Fruit fly (Drosophila melanogaster) whole organism, embryonic: ENCODE results near the gene CG14079.

Source experiments
- Atf3 ChIP-seq: fragments of 200-800 bp; sonication (Bioruptor generic); optimal IDR thresholded peaks from 3 replicates; lab custom pipeline; 2016; ENCODE audit warnings: missing biosample characterization, missing genetic modification characterization
- C15 ChIP-seq: fragments of 200-800 bp; sonication (Bioruptor generic); IDR thresholded peaks from 3 replicates; pipeline ENCODE4 v1.3.6; 2022; ENCODE audit warnings: missing biosample characterization, missing genetic modification characterization
- CG10209 ChIP-seq: fragments of 200-800 bp; sonication (Bioruptor generic); optimal IDR thresholded peaks from 3 replicates; lab custom pipeline; 2017; ENCODE audit warnings: missing biosample characterization, mild to moderate bottlenecking, missing genetic modification characterization, missing genetic modification reagents
- CG10366 ChIP-seq: fragments of 200-800 bp; sonication (Bioruptor generic); IDR thresholded peaks from 2 replicates; pipeline ENCODE4 v1.3.6; 2022; ENCODE audit warnings: missing biosample characterization, missing genetic modification characterization
- CG11085 ChIP-seq: fragments of 200-800 bp; sonication (Bioruptor generic); IDR thresholded peaks from 2 replicates; pipeline ENCODE4 v1.3.6; 2022; ENCODE audit warnings: missing biosample characterization, missing genetic modification characterization
- CG11398 ChIP-seq: fragments of 200-800 bp; sonication (Bioruptor generic); optimal IDR thresholded peaks from 2 replicates; lab custom pipeline; 2016; ENCODE audit warnings: missing biosample characterization, missing genetic modification characterization
- CG11723 ChIP-seq: fragments of 200-800 bp; sonication (Bioruptor generic); optimal IDR thresholded peaks from 2 replicates; lab custom pipeline; 2017; ENCODE audit warnings: missing biosample characterization, mild to moderate bottlenecking, missing genetic modification characterization
- CG12744 ChIP-seq: fragments of 200-800 bp; sonication (Bioruptor generic); optimal IDR thresholded peaks from 2 replicates; lab custom pipeline; 2016; ENCODE audit warnings: missing biosample characterization, missing genetic modification characterization
- CG13424 ChIP-seq: fragments of 200-800 bp; sonication (Bioruptor generic); optimal IDR thresholded peaks from 2 replicates; lab custom pipeline; 2019; ENCODE audit warnings: missing biosample characterization, mild to moderate bottlenecking, missing genetic modification characterization, moderate library complexity
- CG13894 ChIP-seq: fragments of 200-800 bp; sonication (Bioruptor generic); optimal IDR thresholded peaks from 3 replicates; lab custom pipeline; 2018; ENCODE audit warnings: missing biosample characterization, mild to moderate bottlenecking, missing genetic modification characterization, moderate library complexity
- CG15269 ChIP-seq: fragments of 200-800 bp; sonication (Bioruptor generic); optimal IDR thresholded peaks from 2 replicates; lab custom pipeline; 2018; ENCODE audit warnings: missing biosample characterization, mild to moderate bottlenecking, missing genetic modification characterization, moderate library complexity
- CG17359 ChIP-seq: fragments of 200-800 bp; sonication (Bioruptor generic); optimal IDR thresholded peaks from 3 replicates; lab custom pipeline; 2018; ENCODE audit warnings: missing biosample characterization, mild to moderate bottlenecking, missing genetic modification characterization, moderate library complexity
- CG17802 ChIP-seq: fragments of 200-800 bp; sonication (Bioruptor generic); optimal IDR thresholded peaks from 2 replicates; lab custom pipeline; 2018; ENCODE audit warnings: missing biosample characterization, mild to moderate bottlenecking, missing genetic modification characterization, moderate library complexity
- CG1792 ChIP-seq: fragments of 200-800 bp; sonication (Bioruptor generic); optimal IDR thresholded peaks from 2 replicates; lab custom pipeline; 2016; ENCODE audit warnings: missing biosample characterization, missing genetic modification characterization
- CG3065 ChIP-seq: fragments of 200-800 bp; sonication (Bioruptor generic); optimal IDR thresholded peaks from 2 replicates; lab custom pipeline; 2016; ENCODE audit warnings: missing biosample characterization, missing genetic modification characterization
- CG32767 ChIP-seq: fragments of 200-800 bp; sonication (Bioruptor generic); IDR thresholded peaks from 2 replicates; pipeline ENCODE4 v1.3.6; 2022; ENCODE audit warnings: missing biosample characterization, missing genetic modification characterization
- CG33213 ChIP-seq: fragments of 200-800 bp; sonication (Bioruptor generic); optimal IDR thresholded peaks from 3 replicates; lab custom pipeline; 2016; ENCODE audit warnings: missing biosample characterization, missing genetic modification characterization
- CG5180 ChIP-seq: fragments of 200-800 bp; sonication (Bioruptor generic); optimal IDR thresholded peaks from 3 replicates; lab custom pipeline; 2017; ENCODE audit warnings: missing biosample characterization, missing genetic modification characterization, mild to moderate bottlenecking, moderate library complexity, missing genetic modification reagents
- CG7786 ChIP-seq: fragments of 200-800 bp; sonication (Bioruptor generic); optimal IDR thresholded peaks from 2 replicates; lab custom pipeline; 2016; ENCODE audit warnings: missing biosample characterization, missing genetic modification characterization
- CG8281 ChIP-seq: fragments of 200-800 bp; sonication (Bioruptor generic); optimal IDR thresholded peaks from 2 replicates; lab custom pipeline; 2018; ENCODE audit warnings: missing biosample characterization, mild to moderate bottlenecking, missing genetic modification characterization, moderate library complexity
- CG9797 ChIP-seq: fragments of 200-800 bp; sonication (Bioruptor generic); optimal IDR thresholded peaks from 3 replicates; lab custom pipeline; 2018; ENCODE audit warnings: missing biosample characterization, mild to moderate bottlenecking, missing genetic modification characterization
- Camta ChIP-seq: fragments of 200-800 bp; sonication (Bioruptor generic); optimal IDR thresholded peaks from 2 replicates; lab custom pipeline; 2016; ENCODE audit warnings: missing biosample characterization, missing genetic modification characterization
- Doc3 ChIP-seq: fragments of 200-800 bp; sonication (Bioruptor generic); IDR thresholded peaks from 3 replicates; pipeline ENCODE4 v1.3.6; 2022; ENCODE audit warnings: missing biosample characterization, missing genetic modification characterization; ENCODE audit not compliant: partially characterized antibody
- Gug ChIP-seq: fragments of 200-800 bp; sonication (Bioruptor generic); IDR thresholded peaks from 4 replicates; pipeline ENCODE4 v1.3.6; 2022; ENCODE audit warnings: missing biosample characterization, missing genetic modification characterization
- HLH4C ChIP-seq: fragments of 200-800 bp; sonication (Bioruptor generic); IDR thresholded peaks from 3 replicates; pipeline ENCODE4 v1.3.6; 2022; ENCODE audit warnings: missing biosample characterization, missing genetic modification characterization; ENCODE audit not compliant: partially characterized antibody
- HLHmδ ChIP-seq: fragments of 200-800 bp; sonication (Bioruptor generic); optimal IDR thresholded peaks from 2 replicates; lab custom pipeline; 2018; ENCODE audit warnings: missing biosample characterization, mild to moderate bottlenecking, missing genetic modification characterization, moderate library complexity
- MTF-1 ChIP-seq: fragments of 200-800 bp; sonication (Bioruptor generic); optimal IDR thresholded peaks from 2 replicates; lab custom pipeline; 2018; ENCODE audit warnings: missing biosample characterization, mild to moderate bottlenecking, missing genetic modification characterization, borderline replicate concordance
- Mes4 ChIP-seq: fragments of 200-800 bp; sonication (Bioruptor generic); optimal IDR thresholded peaks from 2 replicates; lab custom pipeline; 2016; ENCODE audit warnings: missing biosample characterization, missing genetic modification characterization
- Oaz ChIP-seq: fragments of 200-800 bp; sonication (Bioruptor generic); IDR thresholded peaks from 2 replicates; pipeline ENCODE4 v1.3.6; 2022; ENCODE audit warnings: missing biosample characterization, missing genetic modification characterization
- Ptx1 ChIP-seq: fragments of 200-800 bp; sonication (Bioruptor generic); IDR thresholded peaks from 2 replicates; pipeline ENCODE4 v1.3.6; 2022; ENCODE audit warnings: missing biosample characterization, missing genetic modification characterization
- Stat92E ChIP-seq, 3 experiments: fragments of >200 bp in 2 of 3; fragments of 200-800 bp in 1 of 3; sonication (Bioruptor generic) in 1 of 3; optimal IDR thresholded peaks; 2 replicates each; lab custom pipeline; 2017 to 2019; ENCODE audit warnings: missing biosample characterization in 3 of 3, missing genetic modification characterization in 3 of 3, mild to moderate bottlenecking in 1 of 3, moderate library complexity in 1 of 3
- ase ChIP-seq: fragments of 200-800 bp; sonication (Bioruptor generic); IDR thresholded peaks from 3 replicates; pipeline ENCODE4 v1.3.6; 2022; ENCODE audit warnings: missing biosample characterization, missing genetic modification characterization
- ato ChIP-seq: fragments of 200-800 bp; sonication (Bioruptor generic); IDR thresholded peaks from 2 replicates; pipeline ENCODE4 v1.3.6; 2022; ENCODE audit warnings: missing biosample characterization, missing genetic modification characterization; ENCODE audit not compliant: partially characterized antibody
- chinmo ChIP-seq: fragments of 200-800 bp; sonication (Bioruptor generic); IDR thresholded peaks from 4 replicates; pipeline ENCODE4 v1.3.6; 2022; ENCODE audit warnings: missing biosample characterization, missing genetic modification characterization; ENCODE audit not compliant: partially characterized antibody
- corto ChIP-seq: fragments of 200-800 bp; sonication (Bioruptor generic); optimal IDR thresholded peaks from 2 replicates; lab custom pipeline; 2016; ENCODE audit warnings: missing biosample characterization, mild to moderate bottlenecking, missing genetic modification characterization, moderate library complexity
- da ChIP-seq: fragments of 200-800 bp; sonication (Bioruptor generic); optimal IDR thresholded peaks from 2 replicates; lab custom pipeline; 2016; ENCODE audit warnings: missing biosample characterization, missing genetic modification characterization
- dimm ChIP-seq: fragments of 200-800 bp; sonication (Bioruptor generic); IDR thresholded peaks from 2 replicates; pipeline ENCODE4 v1.3.6; 2022; ENCODE audit warnings: missing biosample characterization, missing genetic modification characterization
- gsb ChIP-seq: fragments of 200-800 bp; sonication (Bioruptor generic); IDR thresholded peaks from 2 replicates; pipeline ENCODE4 v1.3.6; 2022; ENCODE audit warnings: missing biosample characterization, missing genetic modification characterization
- hkb ChIP-seq, 2 experiments: fragments of 200-800 bp in 1 of 2; fragments of >200 bp in 1 of 2; sonication (Bioruptor generic) in 1 of 2; IDR thresholded peaks in 1 of 2; optimal IDR thresholded peaks in 1 of 2; 2 replicates each; pipeline versions ENCODE4 v1.3.6 to Lab custom; 2017 to 2022; ENCODE audit warnings: missing biosample characterization in 1 of 2, missing genetic modification characterization in 1 of 2
- inv ChIP-seq: fragments of 200-800 bp; sonication (Bioruptor generic); IDR thresholded peaks from 2 replicates; pipeline ENCODE4 v1.3.6; 2022; ENCODE audit warnings: missing biosample characterization, missing genetic modification characterization; ENCODE audit not compliant: partially characterized antibody
- pzg ChIP-seq: fragments of 200-800 bp; sonication (Bioruptor generic); optimal IDR thresholded peaks from 3 replicates; lab custom pipeline; 2018; ENCODE audit warnings: missing biosample characterization, mild to moderate bottlenecking, missing genetic modification characterization, moderate library complexity
- repo ChIP-seq: fragments of 200-800 bp; sonication (Bioruptor generic); optimal IDR thresholded peaks from 2 replicates; lab custom pipeline; 2016; ENCODE audit warnings: missing biosample characterization, missing genetic modification characterization
- salm ChIP-seq: fragments of 200-800 bp; sonication (Bioruptor generic); optimal IDR thresholded peaks from 2 replicates; lab custom pipeline; 2018; ENCODE audit warnings: missing biosample characterization, mild to moderate bottlenecking, missing genetic modification characterization
- zfh1 ChIP-seq: fragments of 200-800 bp; sonication (Bioruptor generic); IDR thresholded peaks from 3 replicates; pipeline ENCODE4 v1.3.6; 2022; ENCODE audit warnings: missing biosample characterization, missing genetic modification characterization
- zfh2 ChIP-seq: fragments of 200-800 bp; sonication (Bioruptor generic); optimal IDR thresholded peaks from 2 replicates; lab custom pipeline; 2016; ENCODE audit warnings: missing biosample characterization, missing genetic modification characterization

Gene CG14079

DNA sequence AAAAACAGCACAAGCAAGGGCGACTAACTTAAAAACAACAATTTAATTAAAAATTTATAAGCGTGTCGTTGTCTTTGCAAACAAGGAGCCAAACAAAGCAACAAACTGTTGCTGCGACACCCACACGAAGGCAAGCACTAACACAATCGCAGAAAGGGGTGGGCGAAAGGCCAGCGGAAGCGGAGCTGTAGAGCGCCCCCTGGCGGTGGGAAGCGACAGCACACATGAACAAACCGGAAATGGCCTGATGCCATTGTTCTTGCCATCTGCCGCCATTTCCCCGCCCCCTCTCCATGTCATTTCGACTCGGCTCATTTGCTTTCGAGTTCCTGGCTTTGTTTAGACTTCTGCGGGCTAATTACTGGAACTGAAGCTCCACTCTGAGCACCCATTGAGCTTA, 34.8 kb downstream of the CG14079 start (continued):
- TF ChIP-seq corto (GFP tag; lab: Kevin White, UChicago) (no peak), Oaz (GFP tag; lab: Robert Waterston, UW) (0 out of 2 replicates have a peak, but pooled peaks have one; percentile 34), CG32767 (GFP tag; lab: Robert Waterston, UW) (no peak), CG10366 (GFP tag; lab: Robert Waterston, UW) (no peak), hkb (optimal IDR thresholded peaks at IDR 0.05; lab: Kevin White, UChicago) (no peak), hkb (GFP tag; IDR thresholded peaks at IDR 0.05; lab: Robert Waterston, UW) (peak; percentile 26; the same call in 1 of the 2 replicates), CG11398 (GFP tag; lab: Kevin White, UChicago) (no peak), salm (tag; lab: Kevin White, UChicago) (no peak), repo (GFP tag; lab: Kevin White, UChicago) (no peak), HLHmδ (GFP tag; lab: Kevin White, UChicago) (peak; percentile 19), CG9797 (GFP tag; lab: Kevin White, UChicago) (no peak), CG7786 (GFP tag; lab: Kevin White, UChicago) (no peak), Camta (no peak), ato (GFP tag; lab: Robert Waterston, UW) (no peak), zfh2 (no peak), pzg (GFP tag; lab: Kevin White, UChicago) (no peak), CG10209 (GFP tag; lab: Kevin White, UChicago) (no peak), CG11085 (no peak), zfh1 (0 out of 3 replicates have a peak, but pooled peaks have one; percentile 41), CG12744 (GFP tag; lab: Kevin White, UChicago) (no peak), Stat92E (GFP tag; optimal IDR thresholded peaks at IDR 0.05; lab: Kevin White, UChicago) (no peak), CG11723 (GFP tag; lab: Kevin White, UChicago) (no peak), CG3065 (GFP tag; lab: Kevin White, UChicago) (no peak), CG1792 (GFP tag; lab: Kevin White, UChicago) (no peak), HLH4C (GFP tag; lab: Robert Waterston, UW) (no peak), CG15269 (tag; lab: Kevin White, UChicago) (peak; percentile 17), da (GFP tag; lab: Kevin White, UChicago) (no peak), CG13894 (tag; lab: Kevin White, UChicago) (no peak), Atf3 (GFP tag; lab: Kevin White, UChicago) (no peak), Gug (GFP tag; lab: Robert Waterston, UW) (no peak), Doc3 (GFP tag; lab: Robert Waterston, UW) (no peak), CG17802 (tag; lab: Kevin White, UChicago) (no peak), Mes4 (GFP tag; lab: Kevin White, UChicago) (no peak), CG13424 (no peak), inv (GFP tag; lab: Robert Waterston, UW) (no peak), ase (GFP tag; lab: Robert Waterston, UW) (peak; percentile 62; the same call in 1 of the 3 replicates), CG5180 (GFP tag; lab: Kevin White, UChicago) (no peak), C15 (no peak), MTF-1 (GFP tag; lab: Kevin White, UChicago) (peak; percentile 52), dimm (GFP tag; lab: Robert Waterston, UW) (no peak), Ptx1 (0 out of 2 replicates have a peak, but pooled peaks have one; percentile 9), chinmo (GFP tag; lab: Robert Waterston, UW) (no peak), CG17359 (tag; lab: Kevin White, UChicago) (no peak), CG8281 (no peak), CG33213 (GFP tag; lab: Kevin White, UChicago) (no peak), gsb (no peak)
